Worm (Caenorhabditis elegans): Measurements from ENCODE around the gene Y81G3A.6.
A peak's percentile ranks its signal among the peaks of the same experiment; 100 is the strongest.

The Y81G3A.6 gene

DNA sequence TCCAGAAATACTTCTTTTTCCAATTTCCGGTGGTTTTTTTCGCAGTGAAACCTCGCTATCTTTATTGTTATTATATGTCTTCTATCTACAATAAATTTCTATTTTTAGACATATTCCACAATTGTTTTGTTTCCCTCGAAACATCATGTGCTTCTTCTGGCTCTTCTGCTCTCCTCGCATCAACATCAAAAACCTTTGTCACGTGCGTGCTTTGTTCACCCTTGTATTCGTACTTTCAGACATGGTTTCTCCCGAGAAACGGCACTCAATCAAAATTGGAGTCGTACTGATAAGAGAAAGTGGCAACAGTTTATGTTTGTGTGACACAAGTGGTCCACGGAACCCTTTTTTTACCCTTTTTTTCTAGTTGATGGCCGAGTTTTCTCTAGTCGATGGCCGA is 4.6 kb downstream of the Y81G3A.6 start (continued):
- TF ChIP-seq egl-18 (GFP tag; IDR thresholded peaks at IDR 0.05), result no peak
- no peak for TF ChIP-seq Y67H2A.10 (GFP tag; conservative IDR thresholded peaks at IDR 0.05)
- TF ChIP-seq nhr-27 (tag; optimal IDR thresholded peaks at IDR 0.05), result no peak
- no peak for TF ChIP-seq mes-4 (tag; optimal IDR thresholded peaks at IDR 0.05)
- no peak for TF ChIP-seq him-1 (tag; optimal IDR thresholded peaks at IDR 0.05)
- no peak for TF ChIP-seq ceh-40 (GFP tag; IDR thresholded peaks at IDR 0.05)
- TF ChIP-seq mxl-1 (tag; optimal IDR thresholded peaks at IDR 0.05), result no peak
- no peak for TF ChIP-seq egrh-3 (GFP tag; IDR thresholded peaks at IDR 0.05)
- TF ChIP-seq pbrm-1 (GFP tag; IDR thresholded peaks at IDR 0.05), result no peak
- TF ChIP-seq hmg-1.2 (GFP tag; IDR thresholded peaks at IDR 0.05), result no peak
- TF ChIP-seq nfyb-1 (GFP tag; IDR thresholded peaks at IDR 0.05), result no peak
- no peak for TF ChIP-seq F57C9.4 (tag; optimal IDR thresholded peaks at IDR 0.05)
- no peak for TF ChIP-seq attf-6 (GFP tag; IDR thresholded peaks at IDR 0.05)
- no peak for TF ChIP-seq T07F8.4 (tag; optimal IDR thresholded peaks at IDR 0.05)
- TF ChIP-seq ceh-27 (GFP tag; optimal IDR thresholded peaks at IDR 0.05), result no peak
- peak; percentile 19 for TF ChIP-seq lin-54 (GFP tag; optimal IDR thresholded peaks at IDR 0.05)
- peak; percentile 5 for TF ChIP-seq ztf-22 (GFP tag; optimal IDR thresholded peaks at IDR 0.05)
- no peak for TF ChIP-seq cebp-2 (GFP tag; IDR thresholded peaks at IDR 0.05)
- TF ChIP-seq Y56A3A.18 (GFP tag; IDR thresholded peaks at IDR 0.05), result no peak
- TF ChIP-seq B0336.3 (GFP tag; IDR thresholded peaks at IDR 0.05), result peak; percentile 49; the same call in 1 of the 2 replicates
- TF ChIP-seq sdz-38 (tag; optimal IDR thresholded peaks at IDR 0.05), result no peak
- TF ChIP-seq ceh-79 (tag; optimal IDR thresholded peaks at IDR 0.05), result no peak
- TF ChIP-seq T26A5.8 (tag; optimal IDR thresholded peaks at IDR 0.05), result no peak
- TF ChIP-seq Y53F4B.3 (GFP tag; IDR thresholded peaks at IDR 0.05), result no peak
- no peak for TF ChIP-seq K12H6.12 (tag; optimal IDR thresholded peaks at IDR 0.05)
- no peak for TF ChIP-seq B0261.1 (tag; optimal IDR thresholded peaks at IDR 0.05)
- no peak for TF ChIP-seq rpc-1 (optimal IDR thresholded peaks at IDR 0.05)
- no peak for TF ChIP-seq rpc-1 (tag; optimal IDR thresholded peaks at IDR 0.05)
- no peak for TF ChIP-seq die-1 (tag; optimal IDR thresholded peaks at IDR 0.05)
- no peak for TF ChIP-seq chd-7 (tag; optimal IDR thresholded peaks at IDR 0.05)
- TF ChIP-seq K11D2.4 (GFP tag; IDR thresholded peaks at IDR 0.05), result no peak
- TF ChIP-seq let-526 (GFP tag; IDR thresholded peaks at IDR 0.05), result no peak
- TF ChIP-seq Y53G8AR.9 (GFP tag; conservative IDR thresholded peaks at IDR 0.05), result no peak
- peak in 1 of 2 experiments; percentile 46 for TF ChIP-seq let-607 (tag; optimal IDR thresholded peaks at IDR 0.05)
- no peak for TF ChIP-seq lir-1 (GFP tag; conservative IDR thresholded peaks at IDR 0.05)
- TF ChIP-seq nhr-80 (tag; optimal IDR thresholded peaks at IDR 0.05), result peak; percentile 86
- TF ChIP-seq ztf-18 (tag; optimal IDR thresholded peaks at IDR 0.05), result no peak
- TF ChIP-seq ztf-3 (GFP tag; optimal IDR thresholded peaks at IDR 0.05), result no peak
- 0 out of 2 replicates have a peak, but pooled peaks have one; percentile 32 for TF ChIP-seq aptf-2 (GFP tag; conservative IDR thresholded peaks at IDR 0.05)
- TF ChIP-seq ztf-28 (GFP tag; IDR thresholded peaks at IDR 0.05), result no peak

DNA sequence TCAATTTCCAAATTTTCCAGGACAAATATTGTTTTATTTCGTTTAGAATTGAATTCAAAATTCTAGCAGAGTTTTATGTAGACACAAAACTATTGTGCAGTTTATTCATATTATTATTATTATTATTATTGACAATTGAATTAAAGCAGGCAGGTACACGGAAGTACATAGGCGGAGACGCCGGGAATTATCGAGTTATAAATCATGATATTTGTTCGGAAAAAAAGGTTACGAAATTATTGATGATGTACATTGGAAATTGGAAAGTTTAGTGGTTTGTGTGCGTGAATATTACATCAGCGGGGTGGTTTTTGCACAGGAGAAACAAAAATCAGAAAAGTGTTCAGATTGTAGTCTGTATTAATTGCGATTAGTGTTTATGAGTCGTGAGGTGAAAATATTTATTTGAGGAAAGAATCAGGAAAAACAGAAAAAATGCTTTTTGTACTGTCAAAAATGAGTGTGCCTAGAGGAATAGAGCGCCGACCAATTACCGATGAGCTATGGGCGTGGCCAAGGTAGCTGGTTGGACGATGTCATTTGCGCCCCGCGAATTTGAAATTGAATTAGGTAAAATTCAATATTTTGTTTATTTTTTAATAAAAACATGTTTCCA is 5.9 kb downstream of the Y81G3A.6 start:
- TF ChIP-seq F57C9.4 (tag; optimal IDR thresholded peaks at IDR 0.05) (no peak), Y53F4B.3 (GFP tag; IDR thresholded peaks at IDR 0.05) (no peak), ets-4 (GFP tag; optimal IDR thresholded peaks at IDR 0.05) (no peak), hsf-1 (GFP tag; IDR thresholded peaks at IDR 0.05) (no peak), let-607 (tag; optimal IDR thresholded peaks at IDR 0.05) (peak in 1 of 2 experiments; percentile 26), rpc-1 (optimal IDR thresholded peaks at IDR 0.05) (no peak), rpc-1 (tag; optimal IDR thresholded peaks at IDR 0.05) (no peak), B0261.1 (tag; optimal IDR thresholded peaks at IDR 0.05) (no peak), nhr-90 (tag; optimal IDR thresholded peaks at IDR 0.05) (no peak), attf-5 (GFP tag; optimal IDR thresholded peaks at IDR 0.05) (peak; percentile 21), F22D6.2 (tag; optimal IDR thresholded peaks at IDR 0.05) (no peak), B0035.1 (tag; optimal IDR thresholded peaks at IDR 0.05) (no peak), cebp-1 (GFP tag; IDR thresholded peaks at IDR 0.05) (peak; percentile 75; the same call in 1 of the 2 replicates), cebp-1 (tag; optimal IDR thresholded peaks at IDR 0.05) (peak; percentile 83), zfh-2 (GFP tag; conservative IDR thresholded peaks at IDR 0.05) (no peak), dpff-1 (tag; optimal IDR thresholded peaks at IDR 0.05) (no peak), nhr-80 (tag; optimal IDR thresholded peaks at IDR 0.05) (peak; percentile 62), let-526 (GFP tag; IDR thresholded peaks at IDR 0.05) (no peak), attf-6 (GFP tag; IDR thresholded peaks at IDR 0.05) (no peak)

Data from whole organism, young adult.